Fruit fly (Drosophila melanogaster): ENCODE results near the gene Pgam5.

Gene Pgam5

DNA sequence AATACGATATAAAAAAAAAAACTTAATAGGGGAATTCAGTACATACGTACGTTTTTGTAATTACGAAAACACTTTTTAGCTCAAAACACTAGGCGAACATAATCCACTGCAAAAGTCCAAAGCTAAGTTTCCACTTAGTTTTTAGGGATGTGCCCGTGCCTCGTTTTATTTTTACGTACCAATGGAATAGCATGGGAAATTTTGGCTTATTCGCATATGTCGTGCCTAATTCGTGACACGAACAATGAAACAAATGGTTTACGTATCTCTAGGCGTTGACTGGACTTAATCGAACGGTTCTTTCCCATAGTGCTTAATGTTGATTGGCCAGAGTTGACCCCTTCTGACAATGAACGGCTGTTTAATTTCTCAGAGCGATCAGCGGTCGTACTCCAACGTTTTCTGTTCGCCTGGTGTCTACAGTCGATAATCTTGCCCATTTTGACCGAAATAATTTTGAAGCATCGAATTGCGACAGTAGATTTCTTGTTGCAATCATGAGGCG lies 6.3 kb upstream of the Pgam5 start, which contains the start of gene CG14818 (continued):
- peak; percentile 45 for TF ChIP-seq CG10267 (tag; optimal IDR thresholded peaks at IDR 0.05)
- TF ChIP-seq jing (GFP tag; optimal IDR thresholded peaks at IDR 0.05) = no peak
- peak; percentile 1 for TF ChIP-seq gfzf (GFP tag; optimal IDR thresholded peaks at IDR 0.05)
- TF ChIP-seq Bteb2 (GFP tag; optimal IDR thresholded peaks at IDR 0.05) = peak; percentile 22
- 0 out of 2 replicates have a peak, but pooled peaks have one; percentile 22 for TF ChIP-seq CG43689 (GFP tag; IDR thresholded peaks at IDR 0.05)
- TF ChIP-seq Optix (GFP tag; IDR thresholded peaks at IDR 0.05) = peak; percentile 54; the same call in 2 of the 3 replicates
- peak; percentile 39 for TF ChIP-seq CG12299 (tag; optimal IDR thresholded peaks at IDR 0.05)
- peak; percentile 45 for TF ChIP-seq CG12071 (GFP tag; optimal IDR thresholded peaks at IDR 0.05)
- peak; percentile 81 for TF ChIP-seq Bgb (GFP tag; IDR thresholded peaks at IDR 0.05; ENCODE audit: partially characterized antibody)
- TF ChIP-seq Antp (GFP tag; optimal IDR thresholded peaks at IDR 0.05) = peak; percentile 76
- TF ChIP-seq CG17802 (tag; optimal IDR thresholded peaks at IDR 0.05) = peak; percentile 23
- TF ChIP-seq fd102C (GFP tag; optimal IDR thresholded peaks at IDR 0.05) = no peak
- TF ChIP-seq YL-1 (GFP tag; optimal IDR thresholded peaks at IDR 0.05) = peak; percentile 44
- peak; percentile 47 for TF ChIP-seq Dip3 (GFP tag; optimal IDR thresholded peaks at IDR 0.05)
- peak; percentile 53; the same call in 1 of the 2 replicates for TF ChIP-seq tna (GFP tag; IDR thresholded peaks at IDR 0.05; ENCODE audit: partially characterized antibody)
- TF ChIP-seq Deaf1 (tag; optimal IDR thresholded peaks at IDR 0.05) = no peak
- TF ChIP-seq danr (GFP tag; IDR thresholded peaks at IDR 0.05) = peak; percentile 38; the same call in 1 of the 2 replicates
- no peak for TF ChIP-seq Dad (GFP tag; optimal IDR thresholded peaks at IDR 0.05)
- TF ChIP-seq Ets97D (GFP tag; optimal IDR thresholded peaks at IDR 0.05) = peak; percentile 51
- TF ChIP-seq eyg (GFP tag; optimal IDR thresholded peaks at IDR 0.05) = peak; percentile 19
- TF ChIP-seq CG10565 (GFP tag; optimal IDR thresholded peaks at IDR 0.05) = no peak
- peak; percentile 16 for TF ChIP-seq CG18764 (GFP tag; optimal IDR thresholded peaks at IDR 0.05)
- TF ChIP-seq slou (GFP tag; optimal IDR thresholded peaks at IDR 0.05) = no peak
- TF ChIP-seq CTCF (GFP tag; optimal IDR thresholded peaks at IDR 0.05) = no peak
- TF ChIP-seq CG4424 (GFP tag; optimal IDR thresholded peaks at IDR 0.05) = peak; percentile 50
- no peak for TF ChIP-seq HLHmδ (GFP tag; optimal IDR thresholded peaks at IDR 0.05)
- peak; percentile 56 for TF ChIP-seq fd96Cb (tag; optimal IDR thresholded peaks at IDR 0.05)
- TF ChIP-seq cwo (GFP tag; optimal IDR thresholded peaks at IDR 0.05) = no peak
- TF ChIP-seq NFAT (GFP tag; IDR thresholded peaks at IDR 0.05) = peak; percentile 46; the same call in 1 of the 2 replicates
- TF ChIP-seq CG11398 (GFP tag; optimal IDR thresholded peaks at IDR 0.05) = peak; percentile 36
- TF ChIP-seq Lim3 (GFP tag; IDR thresholded peaks at IDR 0.05) = no peak
- peak; percentile 38; the same call in 1 of the 2 replicates for TF ChIP-seq bowl (GFP tag; IDR thresholded peaks at IDR 0.05)
- TF ChIP-seq sna (GFP tag; IDR thresholded peaks at IDR 0.05; ENCODE audit: partially characterized antibody) = peak; percentile 86
- TF ChIP-seq E2f2 (GFP tag; IDR thresholded peaks at IDR 0.05) = peak; percentile 29
- no peak for TF ChIP-seq tup (GFP tag; optimal IDR thresholded peaks at IDR 0.05)
- 0 out of 3 replicates have a peak, but pooled peaks have one; percentile 25 for TF ChIP-seq ase (GFP tag; IDR thresholded peaks at IDR 0.05)
- peak; percentile 42 for TF ChIP-seq az2 (GFP tag; optimal IDR thresholded peaks at IDR 0.05)
- TF ChIP-seq CG13287 (GFP tag; IDR thresholded peaks at IDR 0.05; ENCODE audit: partially characterized antibody) = peak; percentile 87
- no peak for TF ChIP-seq CG14050 (GFP tag; IDR thresholded peaks at IDR 0.05)
- peak; percentile 9 for TF ChIP-seq Usf (GFP tag; optimal IDR thresholded peaks at IDR 0.05)
- TF ChIP-seq phol (tag; optimal IDR thresholded peaks at IDR 0.05) = peak; percentile 63
- TF ChIP-seq pho (GFP tag; optimal IDR thresholded peaks at IDR 0.05) = peak; percentile 41
- TF ChIP-seq tx (GFP tag; optimal IDR thresholded peaks at IDR 0.05) = peak; percentile 24
- TF ChIP-seq CG33213 (GFP tag; optimal IDR thresholded peaks at IDR 0.05) = peak; percentile 70
- peak; percentile 32 for TF ChIP-seq CG13296 (GFP tag; optimal IDR thresholded peaks at IDR 0.05)
- no peak for TF ChIP-seq twi (tag; optimal IDR thresholded peaks at IDR 0.05)
- peak; percentile 15 for TF ChIP-seq CG7556 (GFP tag; optimal IDR thresholded peaks at IDR 0.05)
- no peak for TF ChIP-seq CG3838 (GFP tag; optimal IDR thresholded peaks at IDR 0.05)
- TF ChIP-seq HmgZ (tag; optimal IDR thresholded peaks at IDR 0.05) = peak; percentile 60
- TF ChIP-seq sqz (GFP tag; optimal IDR thresholded peaks at IDR 0.05) = peak; percentile 80
- TF ChIP-seq NfI (GFP tag; optimal IDR thresholded peaks at IDR 0.05) = peak; percentile 53

All from whole organism, embryonic.